Fruit fly (Drosophila melanogaster) whole organism, wandering third instar larva: Measurements from ENCODE around the gene CG12279.
A peak's percentile ranks its signal among the peaks of the same experiment; 100 is the strongest.

Source experiments
- CrebA ChIP-seq: fragments of 200-800 bp; sonication (Bioruptor generic); optimal IDR thresholded peaks from 2 replicates; lab custom pipeline; 2016; ENCODE audit warnings: missing biosample characterization, mild to moderate bottlenecking, missing genetic modification characterization, borderline replicate concordance
- Dfd ChIP-seq: fragments of >200 bp; optimal IDR thresholded peaks from 2 replicates; lab custom pipeline; 2017; ENCODE audit warnings: missing biosample characterization, missing genetic modification characterization
- Dif ChIP-seq: fragments of 200-275, 200-300 bp; sonication (Bioruptor generic); optimal IDR thresholded peaks from 2 replicates; lab custom pipeline; 2018; ENCODE audit warnings: missing biosample characterization, missing genetic modification characterization; ENCODE audit not compliant: partially characterized antibody
- GATAd ChIP-seq: sonication (Bioruptor generic); optimal IDR thresholded peaks from 2 replicates; lab custom pipeline; 2016; ENCODE audit warnings: missing biosample characterization, missing genetic modification characterization
- HLH106 ChIP-seq: fragments of 200-800 bp; optimal IDR thresholded peaks from 3 replicates; lab custom pipeline; 2019; ENCODE audit warnings: missing biosample characterization, mild to moderate bottlenecking, missing genetic modification characterization, moderate library complexity
- Hr78 ChIP-seq: fragments of >200 bp; optimal IDR thresholded peaks from 2 replicates; lab custom pipeline; 2017; ENCODE audit warnings: missing biosample characterization, missing genetic modification characterization
- Hr83 ChIP-seq: fragments of 200-300 bp; sonication (Bioruptor generic); optimal IDR thresholded peaks from 2 replicates; lab custom pipeline; 2016; ENCODE audit warnings: missing biosample characterization, mild to moderate bottlenecking, missing genetic modification characterization, moderate library complexity; ENCODE audit not compliant: poor library complexity, severe bottlenecking
- Jra ChIP-seq: sonication (Bioruptor generic); optimal IDR thresholded peaks from 2 replicates; lab custom pipeline; 2016; ENCODE audit warnings: missing biosample characterization, missing genetic modification characterization
- Mio ChIP-seq: sonication (Bioruptor generic); optimal IDR thresholded peaks from 2 replicates; lab custom pipeline; 2016; ENCODE audit warnings: missing biosample characterization, missing genetic modification characterization
- N ChIP-seq: fragments of >200 bp; optimal IDR thresholded peaks from 2 replicates; lab custom pipeline; 2018; ENCODE audit warnings: missing biosample characterization, missing external identifiers, missing genetic modification characterization
- OdsH ChIP-seq: fragments of 200-800 bp; sonication (Bioruptor generic); optimal IDR thresholded peaks from 2 replicates; lab custom pipeline; 2016; ENCODE audit warnings: missing biosample characterization, mild to moderate bottlenecking, missing genetic modification characterization
- Rel ChIP-seq, 2 experiments: fragments of 200-800 bp; sonication (Bioruptor generic) in 1 of 2; optimal IDR thresholded peaks; 2 replicates in 1 of 2; 3 replicates in 1 of 2; lab custom pipeline; 2016 to 2019; ENCODE audit warnings: mild to moderate bottlenecking in 2 of 2, missing biosample characterization in 2 of 2, missing genetic modification characterization in 2 of 2, moderate library complexity in 1 of 2
- Vsx2 ChIP-seq: fragments of 200-300, 225-300 bp; sonication (Bioruptor generic); optimal IDR thresholded peaks from 2 replicates; lab custom pipeline; 2018; ENCODE audit warnings: missing biosample characterization, missing genetic modification characterization; ENCODE audit not compliant: partially characterized antibody
- br ChIP-seq: fragments of 200-800 bp; sonication (Bioruptor generic); optimal IDR thresholded peaks from 2 replicates; lab custom pipeline; 2016; ENCODE audit warnings: missing biosample characterization, missing genetic modification characterization
- brk ChIP-seq: fragments of 200-800 bp; sonication (Bioruptor generic); optimal IDR thresholded peaks from 2 replicates; lab custom pipeline; 2016; ENCODE audit warnings: missing biosample characterization, mild to moderate bottlenecking, missing genetic modification characterization
- dl ChIP-seq, 2 experiments: fragments of 175-275, 200-275 bp in 1 of 2; fragments of 200-275 bp in 1 of 2; sonication (Bioruptor generic); optimal IDR thresholded peaks; lab custom pipeline; 2018; ENCODE audit warnings: mild to moderate bottlenecking in 2 of 2, missing biosample characterization in 2 of 2, missing genetic modification characterization in 2 of 2, moderate library complexity in 2 of 2; ENCODE audit not compliant: partially characterized antibody in 2 of 2, insufficient read depth in 1 of 2
- dmrt93B ChIP-seq: fragments of 200-800 bp; sonication (Bioruptor generic); optimal IDR thresholded peaks from 2 replicates; lab custom pipeline; 2018; ENCODE audit warnings: missing biosample characterization, mild to moderate bottlenecking, missing genetic modification characterization
- dsf ChIP-seq: sonication (Bioruptor generic); optimal IDR thresholded peaks from 2 replicates; lab custom pipeline; 2016; ENCODE audit warnings: missing biosample characterization, missing genetic modification characterization, borderline replicate concordance
- ey ChIP-seq: fragments of 200-800 bp; sonication (Bioruptor generic); optimal IDR thresholded peaks from 2 replicates; lab custom pipeline; 2016; ENCODE audit warnings: missing biosample characterization, missing genetic modification characterization
- foxo ChIP-seq, 2 experiments: fragments of 200-800 bp; sonication (Bioruptor generic); optimal IDR thresholded peaks; 2 replicates in 1 of 2; 3 replicates in 1 of 2; lab custom pipeline; 2016 to 2017; ENCODE audit warnings: missing biosample characterization in 2 of 2, missing genetic modification characterization in 2 of 2
- h ChIP-seq: fragments of 200-800 bp; sonication (Bioruptor generic); optimal IDR thresholded peaks from 3 replicates; lab custom pipeline; 2016; ENCODE audit warnings: missing biosample characterization, mild to moderate bottlenecking, missing genetic modification characterization
- jim ChIP-seq: fragments of 175-275, 200-325 bp; sonication (Bioruptor generic); optimal IDR thresholded peaks from 2 replicates; lab custom pipeline; 2016; ENCODE audit warnings: missing biosample characterization, mild to moderate bottlenecking, missing genetic modification characterization
- lola ChIP-seq: fragments of >200 bp; optimal IDR thresholded peaks from 2 replicates; lab custom pipeline; 2017; ENCODE audit warnings: missing biosample characterization, missing genetic modification characterization
- pan ChIP-seq: fragments of >200 bp; optimal IDR thresholded peaks from 2 replicates; lab custom pipeline; 2017
- psq ChIP-seq: fragments of 200-800 bp; sonication (Bioruptor generic); optimal IDR thresholded peaks from 3 replicates; lab custom pipeline; 2017; ENCODE audit warnings: missing biosample characterization, mild to moderate bottlenecking, missing genetic modification characterization, moderate library complexity
- sage ChIP-seq: fragments of 200-800 bp; sonication (Bioruptor generic); optimal IDR thresholded peaks from 2 replicates; lab custom pipeline; 2016; ENCODE audit warnings: missing biosample characterization, mild to moderate bottlenecking, missing genetic modification characterization
- sv ChIP-seq: fragments of 200-800 bp; sonication (Bioruptor generic); optimal IDR thresholded peaks from 3 replicates; lab custom pipeline; 2016; ENCODE audit warnings: missing biosample characterization, missing genetic modification characterization
- tai ChIP-seq: sonication (Bioruptor generic); optimal IDR thresholded peaks from 2 replicates; lab custom pipeline; 2016; ENCODE audit warnings: missing biosample characterization, missing genetic modification characterization
- usp ChIP-seq: fragments of >200 bp; optimal IDR thresholded peaks from 2 replicates; lab custom pipeline; 2017; ENCODE audit warnings: missing biosample characterization, missing genetic modification characterization
- woc ChIP-seq: sonication (Bioruptor generic); optimal IDR thresholded peaks from 2 replicates; lab custom pipeline; 2016; ENCODE audit warnings: missing biosample characterization, mild to moderate bottlenecking, missing genetic modification characterization

Gene CG12279

dm6 chr3R:12700454-12700853 lies 4.4 kb upstream of the CG12279 start:
- no peak for TF ChIP-seq Hr83 (GFP tag; lab: Kevin White, UChicago)

dm6 chr3R:12701257-12701656 lies 3.6 kb upstream of the CG12279 start:
- no peak for TF ChIP-seq dl (GFP tag; optimal IDR thresholded peaks at IDR 0.05; lab: Kevin White, UChicago; ENCODE audit: insufficient read depth in 1 of 2, partially characterized antibody in 2 of 2)
- no peak for TF ChIP-seq N (GFP tag; lab: Kevin White, UChicago)
- TF ChIP-seq usp = no peak
- no peak for TF ChIP-seq tai
- TF ChIP-seq Dfd = no peak
- no peak for TF ChIP-seq dsf (GFP tag; lab: Kevin White, UChicago)

DNA sequence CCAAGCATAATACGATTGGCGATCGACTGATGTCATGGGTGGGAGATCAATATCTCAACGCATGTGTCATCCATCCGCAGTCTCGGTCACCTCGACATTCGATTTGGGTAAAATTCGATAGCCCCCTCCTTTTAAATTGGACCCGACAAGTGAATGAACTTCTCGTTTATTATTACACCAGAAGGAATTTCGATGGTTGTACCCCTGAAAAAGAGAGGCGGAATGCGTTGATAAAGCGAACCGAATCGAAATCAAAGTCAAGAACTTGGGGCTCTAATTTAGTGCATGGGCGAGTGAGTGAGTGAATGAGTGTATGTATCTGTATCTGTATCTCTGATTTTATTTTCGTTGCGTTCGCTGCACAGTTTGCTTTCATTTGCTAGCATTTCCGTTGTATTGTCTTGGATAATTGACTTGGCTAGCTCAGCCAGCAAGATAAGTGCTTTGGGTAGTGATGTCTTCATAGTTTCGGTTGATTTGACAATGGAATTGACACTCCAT lies 2.9 kb upstream of the CG12279 start:
- TF ChIP-seq dmrt93B (GFP tag; lab: Kevin White, UChicago) (no peak), lola (GFP tag; lab: Kevin White, UChicago) (no peak), Jra (GFP tag; lab: Kevin White, UChicago) (no peak), HLH106 (no peak), Rel (GFP tag; optimal IDR thresholded peaks at IDR 0.05; lab: Kevin White, UChicago) (no peak), Rel (tag; optimal IDR thresholded peaks at IDR 0.05; lab: Kevin White, UChicago) (no peak), OdsH (GFP tag; lab: Kevin White, UChicago) (no peak), Vsx2 (no peak), woc (GFP tag; lab: Kevin White, UChicago) (no peak), jim (no peak), sv (GFP tag; lab: Kevin White, UChicago) (no peak), br (GFP tag; lab: Kevin White, UChicago) (no peak), ey (GFP tag; lab: Kevin White, UChicago) (no peak), psq (GFP tag; lab: Kevin White, UChicago) (no peak)

DNA sequence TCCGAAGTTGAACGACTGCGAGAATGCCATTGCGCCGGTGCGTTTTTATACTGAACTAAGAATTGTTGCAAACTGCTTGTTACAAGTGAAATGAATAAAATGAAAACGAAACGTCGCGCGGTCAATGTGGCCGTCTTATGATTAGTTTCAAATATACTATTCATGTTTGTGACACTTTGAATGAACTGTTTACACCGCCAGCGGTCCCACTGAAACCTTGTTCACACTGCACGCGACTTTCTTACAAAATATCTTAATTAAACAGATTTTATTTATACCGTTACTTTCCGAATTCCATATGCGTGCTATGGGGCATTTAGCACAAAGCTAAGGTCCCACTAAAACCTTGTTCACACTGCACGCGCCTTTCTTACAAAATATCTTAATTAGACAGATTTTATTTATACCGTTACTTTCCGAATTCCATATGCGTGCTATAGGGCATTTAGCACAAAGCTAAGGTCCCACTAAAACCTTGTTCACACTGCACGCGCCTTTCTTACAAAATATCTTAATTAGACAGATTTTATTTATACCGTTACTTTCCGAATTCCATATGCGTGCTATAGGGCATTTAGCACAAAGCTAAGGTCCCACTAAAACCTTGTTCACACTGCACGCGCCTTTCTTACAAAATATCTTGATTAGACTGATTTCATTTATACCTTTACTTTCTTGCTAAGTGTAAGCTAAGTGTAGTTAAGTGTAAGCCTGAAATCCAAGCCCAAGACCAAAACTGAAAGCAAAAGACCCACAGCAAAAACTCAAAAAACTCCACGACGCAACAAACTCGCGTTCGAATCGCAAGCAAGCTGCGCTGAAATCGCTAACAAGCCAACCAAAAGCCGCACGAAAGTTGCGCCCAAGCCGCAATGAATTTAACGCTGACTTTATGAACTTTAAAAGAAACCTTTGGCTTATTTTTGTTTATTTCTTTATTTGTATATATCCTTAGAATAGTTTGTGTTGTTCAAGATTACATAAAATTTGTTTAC lies 7.6 kb downstream of the CG12279 start, which contains the start of gene PolQ:
Gene PolQ, minus strand, starts transcription at position 122 of the 995 bp plus-strand sequence.
- TF ChIP-seq Hr78 (peak; percentile 68), N (GFP tag; lab: Kevin White, UChicago) (peak; percentile 96)
- TF ChIP-seq, all 38 proteins: peak for 2; not testable (repeated sequence) for 36

DNA sequence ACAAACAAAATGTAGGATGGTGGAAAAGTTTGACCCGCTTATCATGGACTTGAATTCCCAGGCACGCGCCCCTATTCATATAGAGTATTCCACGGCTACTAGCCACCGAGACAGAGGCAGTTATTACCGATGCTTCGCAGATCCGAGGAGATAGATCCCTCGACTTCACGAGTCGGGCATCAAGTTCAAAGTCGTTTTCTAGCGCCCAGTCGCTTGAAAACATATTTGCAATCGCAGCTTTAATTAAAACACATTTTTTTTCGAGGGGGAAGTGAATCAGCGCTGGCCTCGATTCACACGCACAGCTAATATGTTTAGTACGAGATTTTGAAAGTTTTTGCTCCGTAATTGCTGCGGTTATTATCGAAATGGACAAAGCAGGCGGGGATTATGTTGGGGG lies 10.4 kb downstream of the CG12279 start:
- TF ChIP-seq psq (GFP tag; lab: Kevin White, UChicago) (no peak), dmrt93B (GFP tag; lab: Kevin White, UChicago) (no peak), sage (GFP tag; lab: Kevin White, UChicago) (no peak), brk (GFP tag; lab: Kevin White, UChicago) (no peak), h (no peak), CrebA (no peak), woc (GFP tag; lab: Kevin White, UChicago) (no peak), Dif (GFP tag; lab: Kevin White, UChicago) (no peak), jim (no peak), Mio (GFP tag; lab: Kevin White, UChicago) (no peak), foxo (GFP tag; optimal IDR thresholded peaks at IDR 0.05; lab: Kevin White, UChicago) (no peak), pan (lab: Kevin White, UChicago) (no peak), N (GFP tag; lab: Kevin White, UChicago) (no peak), dl (GFP tag; optimal IDR thresholded peaks at IDR 0.05; lab: Kevin White, UChicago; ENCODE audit: insufficient read depth in 1 of 2, partially characterized antibody in 2 of 2) (no peak), HLH106 (no peak), Hr83 (GFP tag; lab: Kevin White, UChicago) (no peak), OdsH (GFP tag; lab: Kevin White, UChicago) (no peak), Jra (GFP tag; lab: Kevin White, UChicago) (no peak), GATAd (GFP tag; lab: Kevin White, UChicago) (no peak), br (GFP tag; lab: Kevin White, UChicago) (no peak)
